Worm (Caenorhabditis elegans) whole organism, L4 larva: Measurements from ENCODE around the gene C28H8.5.
A peak's percentile ranks its signal among the peaks of the same experiment; 100 is the strongest.

Experiments used
- D1046.2 ChIP-seq: fragments of 200-800 bp; sonication (Bioruptor generic); IDR thresholded peaks from 2 replicates; pipeline ENCODE4 v1.3.6; 2022; ENCODE audit warnings: missing genetic modification characterization, missing compliant biosample characterization
- F10B5.3 ChIP-seq: sonication (generic microtip); optimal IDR thresholded peaks from 2 replicates; lab custom pipeline; 2016; ENCODE audit warnings: mild to moderate bottlenecking, missing genetic modification characterization, missing compliant biosample characterization
- T20F7.1 ChIP-seq: fragments of 200-800 bp; sonication (Bioruptor generic); optimal IDR thresholded peaks from 2 replicates; lab custom pipeline; 2018; ENCODE audit warnings: mild to moderate bottlenecking, missing genetic modification characterization, missing compliant biosample characterization
- T26A8.4 ChIP-seq: fragments of 200-800 bp; sonication (Bioruptor generic); IDR thresholded peaks from 2 replicates; pipeline ENCODE4 v1.3.6; 2022; ENCODE audit warnings: missing genetic modification characterization, missing compliant biosample characterization
- ZK337.2 ChIP-seq: fragments of 200-800 bp; sonication (Bioruptor generic); IDR thresholded peaks from 2 replicates; pipeline ENCODE4 v1.3.6; 2022; ENCODE audit warnings: missing genetic modification reagents, missing genetic modification characterization, missing compliant biosample characterization
- ZK546.5 ChIP-seq, 2 experiments: sonication (generic microtip); optimal IDR thresholded peaks; 2 replicates each; lab custom pipeline; 2017; ENCODE audit warnings: missing biosample characterization in 2 of 2, missing genetic modification characterization in 2 of 2
- aha-1 ChIP-seq: fragments of 150-350 bp; peaks from one replicate; lab custom pipeline; 2014; ENCODE audit warnings: missing biosample characterization, missing genetic modification characterization
- attf-4 ChIP-seq: sonication (generic microtip); optimal IDR thresholded peaks from 3 replicates; lab custom pipeline; 2017; ENCODE audit warnings: missing biosample characterization, missing genetic modification characterization
- ceh-28 ChIP-seq: fragments of 150-350 bp; optimal IDR thresholded peaks from 2 replicates; lab custom pipeline; 2014; ENCODE audit warnings: missing biosample characterization, missing genetic modification reagents, missing genetic modification characterization
- ces-1 ChIP-seq: fragments of 150-350 bp; sonication (generic microtip); optimal IDR thresholded peaks from 4 replicates; lab custom pipeline; 2014; ENCODE audit warnings: missing biosample characterization, missing genetic modification reagents, missing genetic modification characterization
- cey-2 ChIP-seq: sonication (generic microtip); optimal IDR thresholded peaks from 3 replicates; lab custom pipeline; 2017; ENCODE audit warnings: missing genetic modification characterization, mild to moderate bottlenecking, missing compliant biosample characterization, antibody characterized with exemption, borderline replicate concordance; ENCODE audit not compliant: insufficient read depth
- daf-16 ChIP-seq, 3 experiments: sonication (generic microtip); optimal IDR thresholded peaks; 2 replicates each; lab custom pipeline; 2016 to 2017; ENCODE audit warnings: missing genetic modification characterization in 3 of 3, missing genetic modification reagents in 3 of 3, mild to moderate bottlenecking in 2 of 3, missing compliant biosample characterization in 2 of 3, missing biosample characterization in 1 of 3, moderate library complexity in 1 of 3
- dmd-6 ChIP-seq: fragments of 200-800 bp; sonication (Bioruptor generic); IDR thresholded peaks from 2 replicates; pipeline ENCODE4 v1.3.6; 2022; ENCODE audit warnings: missing genetic modification reagents, missing genetic modification characterization, missing compliant biosample characterization
- dpl-1 ChIP-seq: fragments of 150-350 bp; optimal IDR thresholded peaks from 2 replicates; lab custom pipeline; 2014; ENCODE audit warnings: missing biosample characterization, missing genetic modification reagents, missing genetic modification characterization
- duxl-1 ChIP-seq: sonication (generic microtip); optimal IDR thresholded peaks from 2 replicates; lab custom pipeline; 2016; ENCODE audit warnings: mild to moderate bottlenecking, missing genetic modification characterization, moderate library complexity, missing compliant biosample characterization; ENCODE audit not compliant: poor library complexity
- dve-1 ChIP-seq: sonication (generic microtip); optimal IDR thresholded peaks from 2 replicates; lab custom pipeline; 2017; ENCODE audit warnings: antibody characterized with exemption, mild to moderate bottlenecking, missing genetic modification characterization, missing compliant biosample characterization; ENCODE audit not compliant: insufficient read depth
- egl-27 ChIP-seq: sonication (generic microtip); optimal IDR thresholded peaks from 3 replicates; lab custom pipeline; 2017; ENCODE audit warnings: missing biosample characterization, missing genetic modification reagents, missing genetic modification characterization
- egl-43 ChIP-seq: fragments of 200-800 bp; sonication (Bioruptor generic); IDR thresholded peaks from 2 replicates; pipeline ENCODE4 v1.3.6; 2022; ENCODE audit warnings: missing genetic modification reagents, missing genetic modification characterization, missing compliant biosample characterization
- hlh-11 ChIP-seq: fragments of 200-800 bp; sonication (Bioruptor generic); optimal IDR thresholded peaks from 2 replicates; lab custom pipeline; 2018; ENCODE audit warnings: mild to moderate bottlenecking, missing genetic modification characterization, missing compliant biosample characterization
- hlh-30 ChIP-seq: sonication (generic microtip); optimal IDR thresholded peaks from 2 replicates; lab custom pipeline; 2017; ENCODE audit warnings: antibody characterized with exemption, mild to moderate bottlenecking, missing genetic modification characterization, missing compliant biosample characterization; ENCODE audit not compliant: insufficient read depth
- hmg-1.1 ChIP-seq: fragments of 200-800 bp; sonication (Bioruptor generic); IDR thresholded peaks from 2 replicates; pipeline ENCODE4 v1.3.6; 2022; ENCODE audit warnings: missing genetic modification reagents, missing genetic modification characterization, missing compliant biosample characterization
- lin-38 ChIP-seq: fragments of 200-800 bp; sonication (Bioruptor generic); IDR thresholded peaks from 2 replicates; pipeline ENCODE4 v1.3.6; 2022; ENCODE audit warnings: missing genetic modification reagents, missing genetic modification characterization, missing compliant biosample characterization
- lsy-2 ChIP-seq, 2 experiments: fragments of 150-350 bp in 1 of 2; sonication (generic microtip) in 1 of 2; optimal IDR thresholded peaks; 2 replicates each; lab custom pipeline; 2014 to 2017; ENCODE audit warnings: missing biosample characterization in 2 of 2, missing genetic modification characterization in 2 of 2
- mdl-1 ChIP-seq, 2 experiments: fragments of 150-350 bp in 1 of 2; sonication (generic microtip) in 1 of 2; optimal IDR thresholded peaks; 2 replicates each; lab custom pipeline; 2014 to 2017; ENCODE audit warnings: missing biosample characterization in 2 of 2, missing genetic modification characterization in 2 of 2
- mep-1 ChIP-seq: fragments of 150-350 bp; sonication (generic microtip); optimal IDR thresholded peaks from 3 replicates; lab custom pipeline; 2014; ENCODE audit warnings: missing biosample characterization, missing genetic modification characterization
- mxl-3 ChIP-seq: fragments of 200-800 bp; sonication (Bioruptor generic); optimal IDR thresholded peaks from 2 replicates; lab custom pipeline; 2018; ENCODE audit warnings: mild to moderate bottlenecking, missing genetic modification characterization, missing compliant biosample characterization
- nhr-11 ChIP-seq: fragments of 150-350 bp; optimal IDR thresholded peaks from 2 replicates; lab custom pipeline; 2014; ENCODE audit warnings: missing biosample characterization, missing genetic modification characterization
- nhr-237 ChIP-seq: sonication (generic microtip); optimal IDR thresholded peaks from 2 replicates; lab custom pipeline; 2017; ENCODE audit warnings: missing biosample characterization, missing genetic modification characterization
- nhr-25 ChIP-seq: sonication (generic microtip); optimal IDR thresholded peaks from 2 replicates; lab custom pipeline; 2017; ENCODE audit warnings: missing genetic modification characterization, mild to moderate bottlenecking, missing compliant biosample characterization, antibody characterized with exemption, moderate library complexity, borderline replicate concordance; ENCODE audit not compliant: insufficient read depth
- nhr-28 ChIP-seq: fragments of 150-350 bp; optimal IDR thresholded peaks from 2 replicates; lab custom pipeline; 2014; ENCODE audit warnings: missing biosample characterization, missing genetic modification characterization
- nhr-41 ChIP-seq: fragments of 200-800 bp; sonication (Bioruptor generic); IDR thresholded peaks from 2 replicates; pipeline ENCODE4 v1.3.6; 2022; ENCODE audit warnings: missing genetic modification reagents, missing genetic modification characterization, missing compliant biosample characterization
- nhr-48 ChIP-seq: sonication (generic microtip); optimal IDR thresholded peaks from 2 replicates; lab custom pipeline; 2016; ENCODE audit warnings: mild to moderate bottlenecking, missing genetic modification characterization, missing compliant biosample characterization
- nhr-6 ChIP-seq: fragments of 150-350 bp; optimal IDR thresholded peaks from 2 replicates; lab custom pipeline; 2014; ENCODE audit warnings: missing biosample characterization, missing genetic modification characterization
- pha-4 ChIP-seq, 2 experiments: fragments of 150-350 bp in 1 of 2; fragments of 200-800 bp in 1 of 2; sonication (Bioruptor generic) in 1 of 2; IDR thresholded peaks in 1 of 2; optimal IDR thresholded peaks in 1 of 2; 2 replicates each; pipeline versions ENCODE4 v1.3.6 to Lab custom; 2014 to 2022; ENCODE audit warnings: missing genetic modification characterization in 2 of 2, missing genetic modification reagents in 2 of 2, missing biosample characterization in 1 of 2, missing compliant biosample characterization in 1 of 2
- php-3 ChIP-seq: fragments of 200-800 bp; sonication (Bioruptor generic); IDR thresholded peaks from 2 replicates; pipeline ENCODE4 v1.3.6; 2022; ENCODE audit warnings: missing genetic modification reagents, missing genetic modification characterization, missing compliant biosample characterization
- rbr-2 ChIP-seq: sonication (generic microtip); optimal IDR thresholded peaks from 2 replicates; lab custom pipeline; 2016; ENCODE audit warnings: missing genotype, missing genetic modification characterization, missing compliant biosample characterization
- spr-1 ChIP-seq: sonication (generic microtip); optimal IDR thresholded peaks from 2 replicates; lab custom pipeline; 2016; ENCODE audit warnings: mild to moderate bottlenecking, missing genetic modification characterization, missing compliant biosample characterization
- tag-97 ChIP-seq: fragments of 200-800 bp; sonication (Bioruptor generic); IDR thresholded peaks from 2 replicates; pipeline ENCODE4 v1.3.6; 2022; ENCODE audit warnings: missing genetic modification characterization, missing compliant biosample characterization
- tra-1 ChIP-seq: fragments of 200-800 bp; sonication (Bioruptor generic); IDR thresholded peaks from 2 replicates; pipeline ENCODE4 v1.3.6; 2022; ENCODE audit warnings: missing genetic modification reagents, missing genetic modification characterization, missing compliant biosample characterization
- unc-62 ChIP-seq, 3 experiments: fragments of 150-350 bp in 1 of 3; sonication (generic microtip); optimal IDR thresholded peaks in 2 of 3; peaks in 1 of 3; 1 replicate in 1 of 3; 2 replicates in 2 of 3; lab custom pipeline; 2014 to 2017; ENCODE audit warnings: missing biosample characterization in 3 of 3, missing genetic modification characterization in 3 of 3, missing genetic modification reagents in 3 of 3, missing genotype in 1 of 3
- vab-7 ChIP-seq: fragments of 200-800 bp; sonication (Bioruptor generic); IDR thresholded peaks from 2 replicates; pipeline ENCODE4 v1.3.6; 2022; ENCODE audit warnings: missing genetic modification reagents, missing genetic modification characterization, missing compliant biosample characterization
- zag-1 ChIP-seq: fragments of 150-350 bp; optimal IDR thresholded peaks from 2 replicates; lab custom pipeline; 2014; ENCODE audit warnings: missing biosample characterization, missing genetic modification characterization
- zip-2 ChIP-seq: fragments of 150-350 bp; optimal IDR thresholded peaks from 2 replicates; lab custom pipeline; 2014; ENCODE audit warnings: missing biosample characterization, missing genetic modification characterization

The C28H8.5 gene

ce11 chrIII:5921067-5921678 is 37.1 kb downstream of the C28H8.5 start:
- peak; percentile 50 for TF ChIP-seq dmd-6 (GFP tag; lab: Robert Waterston, UW)
- peak; percentile 12 for TF ChIP-seq mep-1 (tag; lab: Kevin White, UChicago)
- peak; percentile 70 for TF ChIP-seq mxl-3 (GFP tag; lab: Kevin White, UChicago)
- peak; percentile 62 for TF ChIP-seq hlh-30
- TF ChIP-seq ZK337.2 (GFP tag; lab: Robert Waterston, UW), result no peak
- no peak for TF ChIP-seq ces-1
- TF ChIP-seq nhr-48 (tag; lab: Kevin White, UChicago), result peak; percentile 90
- peak; percentile 41 for TF ChIP-seq cey-2 (tag; lab: Kevin White, UChicago)
- TF ChIP-seq lsy-2 (tag; optimal IDR thresholded peaks at IDR 0.05; lab: Kevin White, UChicago), result peak in 1 of 2 experiments; percentile 20
- TF ChIP-seq hlh-11 (tag; lab: Kevin White, UChicago), result peak; percentile 52
- peak in 1 of 2 experiments; percentile 88 for TF ChIP-seq unc-62 (GFP tag; optimal IDR thresholded peaks at IDR 0.05 in 1 of 2; lab: Kevin White, UChicago)
- no peak for TF ChIP-seq unc-62 (tag; optimal IDR thresholded peaks at IDR 0.05; lab: Kevin White, UChicago)
- peak; percentile 3 for TF ChIP-seq nhr-25 (tag; lab: Kevin White, UChicago)
- peak; percentile 15 for TF ChIP-seq ceh-28 (tag; lab: Kevin White, UChicago)
- no peak for TF ChIP-seq nhr-41 (GFP tag; lab: Robert Waterston, UW)
- TF ChIP-seq dve-1 (tag; lab: Kevin White, UChicago), result peak; percentile 34
- TF ChIP-seq nhr-28, result peak; percentile 52
- peak; percentile 88 for TF ChIP-seq aha-1 (tag; lab: Kevin White, UChicago)
- peak in 1 of 2 experiments; percentile 36 for TF ChIP-seq mdl-1 (tag; optimal IDR thresholded peaks at IDR 0.05; lab: Kevin White, UChicago)
- TF ChIP-seq nhr-11, result no peak

ce11 chrIII:5922236-5922635 is 38.1 kb downstream of the C28H8.5 start:
- peak in 1 of 2 experiments; percentile 59 for TF ChIP-seq mdl-1 (tag; optimal IDR thresholded peaks at IDR 0.05; lab: Kevin White, UChicago)
- TF ChIP-seq hlh-30, result peak; percentile 43
- TF ChIP-seq F10B5.3, result no peak
- 0 out of 2 replicates have a peak, but pooled peaks have one; percentile 24 for TF ChIP-seq php-3 (GFP tag; lab: Robert Waterston, UW)
- peak; percentile 80 for TF ChIP-seq nhr-28
- TF ChIP-seq unc-62 (GFP tag; optimal IDR thresholded peaks at IDR 0.05 in 1 of 2; lab: Kevin White, UChicago), result peak in 1 of 2 experiments; percentile 72
- peak; percentile 42 for TF ChIP-seq unc-62 (tag; optimal IDR thresholded peaks at IDR 0.05; lab: Kevin White, UChicago)
- no peak for TF ChIP-seq spr-1
- peak; percentile 48 for TF ChIP-seq hlh-11 (tag; lab: Kevin White, UChicago)
- TF ChIP-seq nhr-48 (tag; lab: Kevin White, UChicago), result peak; percentile 15
- TF ChIP-seq lsy-2 (tag; optimal IDR thresholded peaks at IDR 0.05; lab: Kevin White, UChicago), result peak in 1 of 2 experiments; percentile 6
- TF ChIP-seq mxl-3 (GFP tag; lab: Kevin White, UChicago), result peak; percentile 50
- no peak for TF ChIP-seq attf-4
- TF ChIP-seq, all 104 proteins: peak for 9

ce11 chrIII:5925724-5926123 is 41.6 kb downstream of the C28H8.5 start, which contains the start of the genes dnc-2 and bcl-7:
Gene dnc-2 (minus strand): TSS chrIII:5925756.
Gene bcl-7 (plus strand): TSS chrIII:5926086.
- TF ChIP-seq duxl-1 (tag; lab: Kevin White, UChicago) (peak; percentile 15), aha-1 (tag; lab: Kevin White, UChicago) (peak; percentile 9), lin-38 (peak; percentile 88), egl-27 (tag; lab: Kevin White, UChicago) (no peak), zag-1 (no peak), ZK337.2 (GFP tag; lab: Robert Waterston, UW) (no peak), nhr-237 (no peak), tag-97 (GFP tag; lab: Robert Waterston, UW) (no peak), vab-7 (GFP tag; lab: Robert Waterston, UW) (no peak), tra-1 (GFP tag; lab: Robert Waterston, UW) (no peak), zip-2 (tag; lab: Kevin White, UChicago) (no peak), egl-43 (no peak), T26A8.4 (no peak), daf-16 (GFP tag; optimal IDR thresholded peaks at IDR 0.05; lab: Kevin White, UChicago) (no peak), daf-16 (tag; optimal IDR thresholded peaks at IDR 0.05; lab: Kevin White, UChicago) (peak; percentile 31), hmg-1.1 (GFP tag; lab: Robert Waterston, UW) (0 out of 2 replicates have a peak, but pooled peaks have one; percentile 6), dve-1 (tag; lab: Kevin White, UChicago) (peak; percentile 37), T20F7.1 (peak; percentile 23), D1046.2 (GFP tag; lab: Robert Waterston, UW) (no peak), rbr-2 (tag; lab: Kevin White, UChicago) (peak; percentile 38), dpl-1 (GFP tag; lab: Kevin White, UChicago) (peak; percentile 65), pha-4 (GFP tag; IDR thresholded peaks at IDR 0.05; lab: Robert Waterston, UW) (no peak), pha-4 (tag; optimal IDR thresholded peaks at IDR 0.05; lab: Kevin White, UChicago) (peak; percentile 51), mep-1 (tag; lab: Kevin White, UChicago) (peak; percentile 38), ZK546.5 (tag; optimal IDR thresholded peaks at IDR 0.05; lab: Kevin White, UChicago) (no peak), nhr-6 (tag; lab: Kevin White, UChicago) (peak; percentile 12)
